Worm (Caenorhabditis elegans): Measurements from ENCODE around the gene srsx-16.

The srsx-16 gene

ce11 chrIV:5666115-5667028 is 46.8 kb upstream of the srsx-16 start:
- TF ChIP-seq dmd-6 (GFP tag; IDR thresholded peaks at IDR 0.05) (peak; percentile 84), madf-9 (GFP tag; conservative IDR thresholded peaks at IDR 0.05) (no peak), snpc-1.2 (GFP tag; IDR thresholded peaks at IDR 0.05) (peak; percentile 87), hlh-11 (tag; optimal IDR thresholded peaks at IDR 0.05) (peak; percentile 73), zip-2 (tag; optimal IDR thresholded peaks at IDR 0.05) (peak; percentile 1), nhr-28 (tag; optimal IDR thresholded peaks at IDR 0.05) (peak; percentile 29), daf-16 (GFP tag; optimal IDR thresholded peaks at IDR 0.05) (peak in 1 of 2 experiments; percentile 82), daf-16 (tag; optimal IDR thresholded peaks at IDR 0.05) (peak; percentile 79), dve-1 (tag; optimal IDR thresholded peaks at IDR 0.05; ENCODE audit: insufficient read depth) (peak; percentile 93), Y48G9A.11 (GFP tag; IDR thresholded peaks at IDR 0.05) (peak; percentile 98), lin-13 (GFP tag; optimal IDR thresholded peaks at IDR 0.05) (peak; percentile 17), lin-1 (GFP tag; IDR thresholded peaks at IDR 0.05) (0 out of 2 replicates have a peak, but pooled peaks have one; percentile 14), hlh-30 (tag; optimal IDR thresholded peaks at IDR 0.05; ENCODE audit: insufficient read depth) (peak; percentile 58), pqm-1 (tag; optimal IDR thresholded peaks at IDR 0.05) (peak; percentile 15), tag-97 (GFP tag; IDR thresholded peaks at IDR 0.05) (no peak), jun-1 (tag; optimal IDR thresholded peaks at IDR 0.05) (no peak), D1046.2 (GFP tag; IDR thresholded peaks at IDR 0.05) (no peak), unc-130 (GFP tag; optimal IDR thresholded peaks at IDR 0.05) (no peak)

- TF ChIP-seq zip-11 (GFP tag; IDR thresholded peaks at IDR 0.05) = no peak
- TF ChIP-seq aha-1 (tag) = peak; percentile 97
- TF ChIP-seq attf-4 (tag; optimal IDR thresholded peaks at IDR 0.05) = no peak
- no peak for TF ChIP-seq daf-19 (GFP tag; conservative IDR thresholded peaks at IDR 0.05)
- no peak for TF ChIP-seq madf-5 (GFP tag; IDR thresholded peaks at IDR 0.05)
- TF ChIP-seq pha-4 (GFP tag; IDR thresholded peaks at IDR 0.05) = no peak
- no peak for TF ChIP-seq pha-4 (tag; optimal IDR thresholded peaks at IDR 0.05)
- TF ChIP-seq nhr-48 (tag; optimal IDR thresholded peaks at IDR 0.05) = peak; percentile 9
- TF ChIP-seq zag-1 (tag; optimal IDR thresholded peaks at IDR 0.05) = no peak
- no peak for TF ChIP-seq Y5F2A.4 (GFP tag; optimal IDR thresholded peaks at IDR 0.05)
- no peak for TF ChIP-seq R02D3.7 (tag; optimal IDR thresholded peaks at IDR 0.05)
- no peak for TF ChIP-seq set-16 (GFP tag; IDR thresholded peaks at IDR 0.05)
- TF ChIP-seq hlh-11 (tag; optimal IDR thresholded peaks at IDR 0.05) = peak; percentile 81
- no peak for TF ChIP-seq ama-1 (optimal IDR thresholded peaks at IDR 0.05)
- peak; percentile 74 for TF ChIP-seq nhr-28 (tag; optimal IDR thresholded peaks at IDR 0.05)
- no peak for TF ChIP-seq saeg-2 (GFP tag; IDR thresholded peaks at IDR 0.05)
- TF ChIP-seq lsy-2 (tag; optimal IDR thresholded peaks at IDR 0.05) = peak in 1 of 2 experiments; percentile 59
- peak; percentile 40 for TF ChIP-seq mep-1 (tag; optimal IDR thresholded peaks at IDR 0.05)
- TF ChIP-seq cey-2 (tag; optimal IDR thresholded peaks at IDR 0.05; ENCODE audit: borderline replicate concordance, insufficient read depth) = no peak
- no peak for TF ChIP-seq Y48G9A.11 (GFP tag; IDR thresholded peaks at IDR 0.05)
- TF ChIP-seq rbr-2 (tag; optimal IDR thresholded peaks at IDR 0.05) = no peak
- no peak for TF ChIP-seq nhr-41 (GFP tag; IDR thresholded peaks at IDR 0.05)
- TF ChIP-seq dmd-9 (GFP tag; IDR thresholded peaks at IDR 0.05) = no peak
- TF ChIP-seq ceh-44 (GFP tag; IDR thresholded peaks at IDR 0.05) = no peak
- TF ChIP-seq hmg-1.1 (GFP tag; IDR thresholded peaks at IDR 0.05) = peak; percentile 53; the same call in 1 of the 2 replicates
- no peak for TF ChIP-seq ZK546.5 (tag; optimal IDR thresholded peaks at IDR 0.05)
- no peak for TF ChIP-seq ctbp-1 (GFP tag; IDR thresholded peaks at IDR 0.05)
- TF ChIP-seq Y105C5A.15 (GFP tag; IDR thresholded peaks at IDR 0.05) = no peak
- TF ChIP-seq ceh-62 (tag; optimal IDR thresholded peaks at IDR 0.05) = no peak
- no peak for TF ChIP-seq gei-8 (GFP tag; optimal IDR thresholded peaks at IDR 0.05)
- TF ChIP-seq dmd-8 (GFP tag; IDR thresholded peaks at IDR 0.05) = no peak
- TF ChIP-seq skn-1 (tag; optimal IDR thresholded peaks at IDR 0.05) = no peak
- no peak for TF ChIP-seq mxl-2 (GFP tag; conservative IDR thresholded peaks at IDR 0.05)
- TF ChIP-seq fos-1 (tag; optimal IDR thresholded peaks at IDR 0.05) = no peak
Measured at ce11 chrIV:5665353-5665918, 45.9 kb upstream of the srsx-16 start.

Measured in whole organism, L4 larva.